Worm (Caenorhabditis elegans): ENCODE data around the gene wrt-5.

DNA sequence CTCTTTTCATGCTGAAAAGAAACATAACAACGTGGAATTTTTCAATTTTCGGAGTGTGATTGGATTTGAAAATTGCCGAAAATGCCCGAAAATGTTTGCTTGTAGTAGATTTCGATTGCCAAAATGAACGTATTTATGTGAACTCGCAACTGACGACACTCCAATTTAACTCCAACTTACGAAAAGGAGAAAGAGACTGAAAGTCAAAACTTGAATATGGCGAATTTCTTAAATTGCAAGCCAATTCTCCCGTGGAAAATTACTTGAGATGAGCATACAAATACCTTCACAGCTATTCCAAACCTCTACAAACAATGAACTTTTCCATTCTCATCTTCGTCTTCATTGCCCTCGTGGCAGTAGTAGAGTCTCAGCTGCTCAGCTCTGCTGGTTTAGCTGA is 31.2 kb upstream of the wrt-5 start:
- TF ChIP-seq che-1 (tag; optimal IDR thresholded peaks at IDR 0.05) (no peak), ama-1 (optimal IDR thresholded peaks at IDR 0.05) (no peak), ahr-1 (tag; optimal IDR thresholded peaks at IDR 0.05) (no peak), ceh-34 (tag; optimal IDR thresholded peaks at IDR 0.05) (no peak), F13H6.1 (tag; optimal IDR thresholded peaks at IDR 0.05) (no peak), nhr-11 (tag; optimal IDR thresholded peaks at IDR 0.05) (no peak), syd-9 (tag; optimal IDR thresholded peaks at IDR 0.05) (no peak), sdc-2 (tag; optimal IDR thresholded peaks at IDR 0.05) (no peak), sox-4 (tag; optimal IDR thresholded peaks at IDR 0.05) (no peak), ceh-9 (tag; optimal IDR thresholded peaks at IDR 0.05) (no peak)
